Fruit fly (Drosophila melanogaster): ENCODE data around the gene FASN1.
A peak's percentile ranks its signal among the peaks of the same experiment; 100 is the strongest.

Gene FASN1

DNA sequence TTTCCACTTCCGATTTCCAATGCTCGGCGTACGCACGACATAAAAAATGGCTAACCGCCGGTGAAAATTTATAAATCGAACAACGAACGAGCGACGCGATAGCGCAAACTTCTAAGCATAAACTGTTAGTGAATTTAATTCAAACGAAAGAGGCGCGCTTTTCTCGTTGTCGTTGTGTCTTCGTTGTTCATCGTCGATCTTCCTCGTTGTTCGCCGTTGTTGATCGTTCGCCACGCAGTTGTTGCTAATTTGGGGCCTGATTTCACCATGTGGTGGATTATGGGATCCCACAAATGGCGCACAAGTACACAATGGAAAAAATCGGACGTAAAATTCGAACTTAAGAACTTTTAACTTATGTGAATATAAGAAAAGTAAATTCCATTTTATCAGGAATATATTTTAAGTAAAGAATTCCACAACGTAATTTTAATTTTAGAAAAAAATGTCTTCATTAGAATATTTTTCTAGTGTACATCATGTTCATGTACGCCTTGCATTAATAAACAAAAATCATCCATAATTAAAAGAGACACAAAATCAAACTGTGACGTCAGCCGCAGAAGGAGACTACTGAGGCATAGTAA lies 30.0 kb downstream of the FASN1 start (continued):
- TF ChIP-seq H2.0 (GFP tag; IDR thresholded peaks at IDR 0.05): peak; percentile 67
- peak; percentile 42 for TF ChIP-seq Dip3 (GFP tag; optimal IDR thresholded peaks at IDR 0.05)
- TF ChIP-seq dmrt99B (tag; optimal IDR thresholded peaks at IDR 0.05): peak; percentile 82
- no peak for TF ChIP-seq vnd (GFP tag; IDR thresholded peaks at IDR 0.05; ENCODE audit: partially characterized antibody)
- TF ChIP-seq danr (GFP tag; IDR thresholded peaks at IDR 0.05): 0 out of 2 replicates have a peak, but pooled peaks have one; percentile 13
- TF ChIP-seq Oli (tag; optimal IDR thresholded peaks at IDR 0.05): peak; percentile 72
- peak; percentile 79 for TF ChIP-seq Dbx (GFP tag; IDR thresholded peaks at IDR 0.05)
- no peak for TF ChIP-seq Hr39 (optimal IDR thresholded peaks at IDR 0.05)
- TF ChIP-seq Poxn (GFP tag; IDR thresholded peaks at IDR 0.05): peak; percentile 23; the same call in 1 of the 2 replicates
- no peak for TF ChIP-seq Stat92E (GFP tag; optimal IDR thresholded peaks at IDR 0.05)
- TF ChIP-seq CG6854 (GFP tag; optimal IDR thresholded peaks at IDR 0.05): peak; percentile 67
- TF ChIP-seq CG9437 (GFP tag; optimal IDR thresholded peaks at IDR 0.05): peak; percentile 64
- TF ChIP-seq fd3F (GFP tag; optimal IDR thresholded peaks at IDR 0.05): peak; percentile 73
- TF ChIP-seq Adf1 (GFP tag; IDR thresholded peaks at IDR 0.05): peak; percentile 42
- no peak for TF ChIP-seq CG42726 (GFP tag; IDR thresholded peaks at IDR 0.05; ENCODE audit: partially characterized antibody)
- peak; percentile 76 for TF ChIP-seq cwo (GFP tag; optimal IDR thresholded peaks at IDR 0.05)
- 0 out of 3 replicates have a peak, but pooled peaks have one; percentile 10 for TF ChIP-seq CG3726 (GFP tag; IDR thresholded peaks at IDR 0.05)
- peak; percentile 59 for TF ChIP-seq vfl (GFP tag; optimal IDR thresholded peaks at IDR 0.05)
- no peak for TF ChIP-seq Gsc (GFP tag; IDR thresholded peaks at IDR 0.05)
- TF ChIP-seq CG6272 (GFP tag; IDR thresholded peaks at IDR 0.05): 0 out of 2 replicates have a peak, but pooled peaks have one; percentile 31
- TF ChIP-seq bsh (GFP tag; optimal IDR thresholded peaks at IDR 0.05): peak in 1 of 2 experiments; percentile 65
- TF ChIP-seq Drgx (GFP tag; IDR thresholded peaks at IDR 0.05): peak; percentile 85
- peak; percentile 67 for TF ChIP-seq CG31224 (GFP tag; IDR thresholded peaks at IDR 0.05)
- peak; percentile 71 for TF ChIP-seq phol (tag; optimal IDR thresholded peaks at IDR 0.05)
- TF ChIP-seq CG14667 (GFP tag; IDR thresholded peaks at IDR 0.05): peak; percentile 66
- TF ChIP-seq CG12391 (tag; optimal IDR thresholded peaks at IDR 0.05): peak; percentile 79
- no peak for TF ChIP-seq HLHmδ (GFP tag; optimal IDR thresholded peaks at IDR 0.05)
- TF ChIP-seq abd-A (tag; optimal IDR thresholded peaks at IDR 0.05): no peak
- peak; percentile 53 for TF ChIP-seq CG6683 (GFP tag; optimal IDR thresholded peaks at IDR 0.05)
- TF ChIP-seq CG18262 (tag; optimal IDR thresholded peaks at IDR 0.05): peak; percentile 64
- TF ChIP-seq lola (GFP tag; optimal IDR thresholded peaks at IDR 0.05): no peak
- no peak for TF ChIP-seq CG4617 (GFP tag; optimal IDR thresholded peaks at IDR 0.05; ENCODE audit: borderline replicate concordance)
- TF ChIP-seq CG11723 (GFP tag; optimal IDR thresholded peaks at IDR 0.05): peak; percentile 12
- peak; percentile 13 for TF ChIP-seq zen (tag; optimal IDR thresholded peaks at IDR 0.05)
- TF ChIP-seq B-H2 (GFP tag; optimal IDR thresholded peaks at IDR 0.05): no peak
- peak; percentile 52; the same call in 2 of the 3 replicates for TF ChIP-seq CG14050 (GFP tag; IDR thresholded peaks at IDR 0.05)
- TF ChIP-seq CG11085 (GFP tag; IDR thresholded peaks at IDR 0.05): 0 out of 2 replicates have a peak, but pooled peaks have one; percentile 11
- TF ChIP-seq gsb-n (tag; optimal IDR thresholded peaks at IDR 0.05): peak; percentile 24
- no peak for TF ChIP-seq CG7928 (GFP tag; optimal IDR thresholded peaks at IDR 0.05)
- TF ChIP-seq Dref (GFP tag; IDR thresholded peaks at IDR 0.05): no peak
- no peak for TF ChIP-seq amos (GFP tag; IDR thresholded peaks at IDR 0.05; ENCODE audit: partially characterized antibody)
- TF ChIP-seq zfh2 (GFP tag; optimal IDR thresholded peaks at IDR 0.05): peak; percentile 22
- peak; percentile 50 for TF ChIP-seq Vsx1 (GFP tag; optimal IDR thresholded peaks at IDR 0.05)
- TF ChIP-seq CG12219 (GFP tag; optimal IDR thresholded peaks at IDR 0.05): peak; percentile 39
- TF ChIP-seq CG1529 (GFP tag; optimal IDR thresholded peaks at IDR 0.05): no peak
- peak; percentile 51 for TF ChIP-seq CG13775 (GFP tag; optimal IDR thresholded peaks at IDR 0.05)
- TF ChIP-seq CG1024 (GFP tag; IDR thresholded peaks at IDR 0.05): no peak
- TF ChIP-seq CG13123 (GFP tag; optimal IDR thresholded peaks at IDR 0.05): peak; percentile 18
- TF ChIP-seq D19A (tag; optimal IDR thresholded peaks at IDR 0.05): peak; percentile 56
